Worm (Caenorhabditis elegans) whole organism, L3 larva: Measurements from ENCODE around the gene tag-329.

Source experiments
- R02D3.7 ChIP-seq: fragments of 150-350 bp; optimal IDR thresholded peaks from 2 replicates; lab custom pipeline; 2014; ENCODE audit warnings: missing biosample characterization, missing genetic modification characterization
- ZK546.5 ChIP-seq: sonication (generic microtip); optimal IDR thresholded peaks from 2 replicates; lab custom pipeline; 2017; ENCODE audit warnings: missing biosample characterization, missing genetic modification characterization
- aly-2 ChIP-seq: fragments of 150-350 bp; optimal IDR thresholded peaks from 2 replicates; lab custom pipeline; 2014; ENCODE audit warnings: missing biosample characterization, missing genetic modification characterization
- ama-1 ChIP-seq: fragments of 150-350 bp; optimal IDR thresholded peaks from 2 replicates; lab custom pipeline; 2018
- ceh-82 ChIP-seq: fragments of 150-350 bp; optimal IDR thresholded peaks from 2 replicates; lab custom pipeline; 2014; ENCODE audit warnings: missing biosample characterization, missing genetic modification characterization
- ceh-9 ChIP-seq: sonication (generic microtip); optimal IDR thresholded peaks from 2 replicates; lab custom pipeline; 2018; ENCODE audit warnings: missing biosample characterization, missing genetic modification characterization
- daf-12 ChIP-seq: fragments of 150-350 bp; optimal IDR thresholded peaks from 2 replicates; lab custom pipeline; 2014; ENCODE audit warnings: missing biosample characterization, missing genetic modification reagents, missing genetic modification characterization
- egl-27 ChIP-seq: sonication (generic microtip); optimal IDR thresholded peaks from 4 replicates; lab custom pipeline; 2017; ENCODE audit warnings: missing biosample characterization, missing genetic modification reagents, missing genetic modification characterization
- egl-5 ChIP-seq: fragments of 150-350 bp; optimal IDR thresholded peaks from 2 replicates; lab custom pipeline; 2017; ENCODE audit warnings: missing biosample characterization, missing genetic modification reagents, missing genetic modification characterization, inconsistent platforms
- elt-1 ChIP-seq: fragments of 150-350 bp; optimal IDR thresholded peaks from 2 replicates; lab custom pipeline; 2014; ENCODE audit warnings: missing biosample characterization, missing genetic modification characterization
- elt-2 ChIP-seq: sonication (generic microtip); optimal IDR thresholded peaks from 2 replicates; lab custom pipeline; 2016; ENCODE audit warnings: missing genetic modification reagents, mild to moderate bottlenecking, missing genetic modification characterization, missing compliant biosample characterization
- elt-3 ChIP-seq, 3 experiments: fragments of 150-350 bp in 1 of 3; sonication (generic microtip) in 2 of 3; optimal IDR thresholded peaks; 2 replicates in 2 of 3; 4 replicates in 1 of 3; lab custom pipeline; 2014 to 2017; ENCODE audit warnings: missing biosample characterization in 3 of 3, missing genetic modification characterization in 3 of 3
- eor-1 ChIP-seq, 2 experiments: fragments of 150-350 bp; optimal IDR thresholded peaks; 2 replicates each; lab custom pipeline; 2014 to 2018; ENCODE audit warnings: missing biosample characterization in 2 of 2, missing genetic modification characterization in 2 of 2
- fkh-2 ChIP-seq: fragments of 150-350 bp; optimal IDR thresholded peaks from 2 replicates; lab custom pipeline; 2014; ENCODE audit warnings: missing biosample characterization, missing genetic modification reagents, missing genetic modification characterization
- fos-1 ChIP-seq: fragments of 150-350 bp; optimal IDR thresholded peaks from 2 replicates; lab custom pipeline; 2014; ENCODE audit warnings: missing biosample characterization, missing genetic modification characterization
- hmg-11 ChIP-seq: sonication (generic microtip); optimal IDR thresholded peaks from 2 replicates; lab custom pipeline; 2016; ENCODE audit warnings: missing genetic modification characterization, missing compliant biosample characterization
- jun-1 ChIP-seq: fragments of 150-350 bp; optimal IDR thresholded peaks from 2 replicates; lab custom pipeline; 2014; ENCODE audit warnings: missing biosample characterization, missing genetic modification reagents, missing genetic modification characterization
- mdl-1 ChIP-seq: fragments of 150-350 bp; optimal IDR thresholded peaks from 2 replicates; lab custom pipeline; 2014; ENCODE audit warnings: missing biosample characterization, missing genetic modification characterization
- mml-1 ChIP-seq: fragments of 150-350 bp; sonication (generic microtip); optimal IDR thresholded peaks from 3 replicates; lab custom pipeline; 2014; ENCODE audit warnings: missing biosample characterization, missing genetic modification characterization
- nfya-1 ChIP-seq: sonication (generic microtip); optimal IDR thresholded peaks from 2 replicates; lab custom pipeline; 2017; ENCODE audit warnings: missing genetic modification characterization, mild to moderate bottlenecking, missing compliant biosample characterization, antibody characterized with exemption, moderate library complexity; ENCODE audit not compliant: insufficient read depth
- nhr-11 ChIP-seq: fragments of 150-350 bp; optimal IDR thresholded peaks from 2 replicates; lab custom pipeline; 2014; ENCODE audit warnings: missing biosample characterization, missing genetic modification characterization
- nhr-12 ChIP-seq: fragments of 150-350 bp; optimal IDR thresholded peaks from 2 replicates; lab custom pipeline; 2014; ENCODE audit warnings: missing biosample characterization, missing genetic modification characterization
- nhr-23 ChIP-seq: fragments of 150-350 bp; optimal IDR thresholded peaks from 2 replicates; lab custom pipeline; 2014; ENCODE audit warnings: missing biosample characterization, missing genetic modification reagents, missing genetic modification characterization
- nhr-43 ChIP-seq: sonication (generic microtip); optimal IDR thresholded peaks from 2 replicates; lab custom pipeline; 2016; ENCODE audit warnings: mild to moderate bottlenecking, missing genetic modification characterization, missing compliant biosample characterization; ENCODE audit not compliant: poor library complexity, severe bottlenecking
- nhr-67 ChIP-seq: fragments of 150-350 bp; optimal IDR thresholded peaks from 2 replicates; lab custom pipeline; 2014; ENCODE audit warnings: missing biosample characterization, missing genetic modification characterization
- nhr-76 ChIP-seq: fragments of 150-350 bp; sonication (generic microtip); optimal IDR thresholded peaks from 5 replicates; lab custom pipeline; 2014; ENCODE audit warnings: missing biosample characterization, missing genetic modification characterization
- pha-4 ChIP-seq: fragments of 150-350 bp; optimal IDR thresholded peaks from 2 replicates; lab custom pipeline; 2014; ENCODE audit warnings: missing biosample characterization, missing genetic modification reagents, missing genetic modification characterization
- pqm-1 ChIP-seq: fragments of 150-350 bp; optimal IDR thresholded peaks from 2 replicates; lab custom pipeline; 2017; ENCODE audit warnings: missing biosample characterization, missing genetic modification characterization, inconsistent platforms
- sea-2 ChIP-seq: fragments of 150-350 bp; sonication (generic microtip); optimal IDR thresholded peaks from 4 replicates; lab custom pipeline; 2014; ENCODE audit warnings: missing biosample characterization, missing genetic modification reagents, missing genetic modification characterization
- snpc-4 ChIP-seq: fragments of 150-350 bp; optimal IDR thresholded peaks from 2 replicates; lab custom pipeline; 2014; ENCODE audit warnings: missing biosample characterization, missing genetic modification characterization
- tbx-2 ChIP-seq: sonication (generic microtip); optimal IDR thresholded peaks from 2 replicates; lab custom pipeline; 2016; ENCODE audit warnings: mild to moderate bottlenecking, missing genetic modification characterization, missing compliant biosample characterization
- ztf-11 ChIP-seq: fragments of 150-350 bp; optimal IDR thresholded peaks from 2 replicates; lab custom pipeline; 2014; ENCODE audit warnings: missing biosample characterization, missing genetic modification characterization

The tag-329 gene

DNA sequence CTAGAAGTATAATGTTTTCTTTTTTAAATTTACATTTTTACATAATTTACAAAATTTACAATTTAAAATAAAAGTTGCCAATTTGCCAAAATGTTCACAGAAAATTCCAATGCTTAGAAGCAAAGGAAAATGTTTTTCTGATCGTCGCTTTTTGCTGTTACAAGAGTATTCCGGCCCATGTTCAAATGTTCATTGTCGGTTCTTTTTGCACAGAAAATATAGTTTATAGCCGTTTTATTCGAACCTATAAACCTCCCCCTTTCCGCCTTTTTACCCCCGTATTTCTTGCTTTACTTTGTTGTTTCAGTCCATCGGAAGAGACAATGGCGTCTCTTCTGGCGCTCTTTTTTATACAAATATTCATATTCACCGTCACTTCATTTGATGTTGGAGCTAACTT lies at the start of gene tag-329:
Gene tag-329 (plus strand): TSS at position 301 of the 400 bp plus-strand sequence.
- TF ChIP-seq eor-1 (tag; optimal IDR thresholded peaks at IDR 0.05; lab: Kevin White, UChicago) (no peak), hmg-11 (tag; lab: Kevin White, UChicago) (no peak), jun-1 (tag; lab: Kevin White, UChicago) (no peak), egl-27 (tag; lab: Kevin White, UChicago) (no peak), nhr-23 (tag; lab: Kevin White, UChicago) (no peak), ceh-9 (no peak), mdl-1 (tag; lab: Kevin White, UChicago) (no peak), nhr-43 (tag; lab: Kevin White, UChicago) (no peak), nhr-12 (tag; lab: Kevin White, UChicago) (no peak), elt-1 (tag; lab: Kevin White, UChicago) (no peak)
- TF ChIP-seq, all 47 proteins: peak for 0

DNA sequence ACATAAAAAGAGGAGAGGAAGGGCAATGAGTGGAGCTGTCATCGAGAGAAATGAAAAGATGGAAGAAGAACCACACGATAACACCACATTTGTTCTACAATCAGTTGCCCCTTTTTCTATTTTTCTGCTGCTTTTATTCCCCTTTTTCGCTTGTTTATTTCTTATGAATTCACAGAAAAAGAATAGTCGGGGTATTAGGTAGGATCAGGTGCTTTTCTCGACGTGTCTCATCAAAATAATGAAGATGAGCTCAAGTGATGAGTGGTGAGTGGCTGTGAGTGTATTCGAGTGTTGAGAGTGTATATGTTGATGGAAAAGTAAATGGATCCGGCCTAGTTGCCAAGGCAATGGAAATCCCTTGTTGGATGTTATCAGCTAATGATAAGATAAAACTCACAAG lies 49.2 kb upstream of the tag-329 start:
- TF ChIP-seq nfya-1 (no peak), mml-1 (tag; lab: Kevin White, UChicago) (no peak), R02D3.7 (tag; lab: Kevin White, UChicago) (no peak)

DNA sequence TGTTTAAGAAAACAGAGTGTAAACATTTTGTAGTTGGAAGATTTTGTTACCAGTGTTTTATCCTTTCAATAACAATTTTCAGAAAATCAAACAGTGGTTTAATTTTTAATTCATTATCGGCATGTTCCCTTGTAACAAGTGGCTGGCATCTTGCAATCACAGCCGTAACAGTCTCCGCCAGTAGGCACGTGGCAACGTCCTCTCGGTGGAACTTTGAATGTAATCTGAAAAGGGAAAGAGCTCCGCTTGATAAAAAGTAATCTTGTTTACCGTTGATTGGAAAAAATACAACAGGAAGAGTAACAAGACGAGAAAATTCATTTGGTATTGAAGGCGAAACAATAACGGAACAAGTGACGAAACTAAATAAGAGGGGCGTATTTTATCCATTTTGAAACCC lies 45.3 kb upstream of the tag-329 start, which contains the start of gene K06A4.10:
Gene K06A4.10 (minus strand): TSS at position 390 of the 400 bp plus-strand sequence.
- TF ChIP-seq elt-2 (tag; lab: Kevin White, UChicago) (peak; percentile 72), jun-1 (tag; lab: Kevin White, UChicago) (peak; percentile 6), pha-4 (no peak)

DNA sequence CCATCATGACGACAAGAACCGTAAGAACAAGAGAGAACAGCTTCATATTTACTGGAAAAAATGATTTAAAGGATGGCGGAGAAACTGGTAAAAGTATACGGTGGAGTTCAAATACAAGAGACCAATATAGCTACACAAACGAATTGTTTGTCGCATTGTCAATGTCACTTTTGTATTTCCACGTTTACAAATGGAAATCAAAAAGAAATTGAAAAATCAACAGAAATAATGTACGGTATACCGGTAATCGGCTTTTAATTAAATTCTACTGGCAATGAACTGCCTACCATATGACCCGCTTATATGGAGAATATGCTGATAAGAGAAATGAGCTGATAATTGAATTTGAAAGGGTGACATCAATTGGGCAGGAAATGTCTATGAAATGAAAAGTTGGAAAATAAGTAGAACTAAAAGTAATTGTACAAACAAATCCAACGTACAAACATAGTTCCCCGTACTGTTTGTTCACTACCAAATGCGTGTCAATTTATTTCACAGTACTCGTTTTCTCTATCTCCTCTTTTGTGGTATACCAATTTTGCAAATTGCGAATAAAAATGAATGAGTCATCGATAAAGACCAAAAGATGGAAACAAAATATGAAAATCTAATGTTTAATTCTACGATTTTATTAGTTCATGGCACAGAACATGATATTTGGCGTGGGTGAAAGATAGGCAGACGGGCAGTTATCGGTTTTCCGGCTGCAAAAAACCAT lies 43.1 kb upstream of the tag-329 start, which contains the start of gene K06A4.7:
Gene K06A4.7 (minus strand): TSS at position 51 of the 721 bp plus-strand sequence.
- TF ChIP-seq aly-2 (tag; lab: Kevin White, UChicago) (no peak), fos-1 (tag; lab: Kevin White, UChicago) (no peak), nhr-43 (tag; lab: Kevin White, UChicago) (no peak), elt-1 (tag; lab: Kevin White, UChicago) (no peak), fkh-2 (no peak), elt-2 (tag; lab: Kevin White, UChicago) (peak; percentile 87), pha-4 (peak; percentile 67), nhr-67 (tag; lab: Kevin White, UChicago) (no peak), snpc-4 (no peak), elt-3 (tag; optimal IDR thresholded peaks at IDR 0.05; lab: Kevin White, UChicago) (no peak), hmg-11 (tag; lab: Kevin White, UChicago) (no peak), ZK546.5 (tag; lab: Kevin White, UChicago) (no peak), nhr-11 (tag; lab: Kevin White, UChicago) (no peak), egl-5 (no peak), sea-2 (GFP tag; lab: Kevin White, UChicago) (no peak), pqm-1 (peak; percentile 70), egl-27 (tag; lab: Kevin White, UChicago) (no peak), ztf-11 (tag; lab: Kevin White, UChicago) (no peak), nhr-76 (tag; lab: Kevin White, UChicago) (no peak), tbx-2 (no peak), jun-1 (tag; lab: Kevin White, UChicago) (peak; percentile 44), ceh-82 (tag; lab: Kevin White, UChicago) (no peak)

DNA sequence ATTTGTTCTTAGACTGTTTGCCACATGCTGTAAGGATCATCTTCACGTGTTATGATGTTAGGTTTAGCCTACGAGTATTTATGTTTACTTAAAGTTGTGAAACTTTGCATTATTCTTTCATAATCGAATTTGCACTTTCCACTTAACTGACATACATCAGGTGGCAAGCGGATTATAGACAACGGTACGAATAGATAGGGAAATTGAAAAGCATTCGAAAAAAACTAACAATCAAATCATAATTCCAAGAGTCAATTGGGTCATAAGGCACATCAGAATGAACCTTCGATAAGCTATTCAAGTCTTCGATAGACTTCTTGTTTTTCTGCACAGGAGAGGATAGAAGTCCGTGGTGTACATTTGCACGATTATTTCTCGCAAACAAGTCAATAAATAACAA lies 42.3 kb upstream of the tag-329 start:
- peak; percentile 75 for TF ChIP-seq pqm-1
- TF ChIP-seq ama-1 (lab: Kevin White, UChicago), result no peak
- peak; percentile 69 for TF ChIP-seq elt-2 (tag; lab: Kevin White, UChicago)
- no peak for TF ChIP-seq daf-12 (tag; lab: Kevin White, UChicago)
- no peak for TF ChIP-seq elt-1 (tag; lab: Kevin White, UChicago)
